Fruit fly (Drosophila melanogaster) whole organism, wandering third instar larva: ENCODE data around the gene CG13622.

Experiments
- Abd-B ChIP-seq: fragments of >200 bp; optimal IDR thresholded peaks from 2 replicates; lab custom pipeline; 2017; ENCODE audit warnings: missing biosample characterization, missing genetic modification characterization
- CG32264 ChIP-seq: fragments of 200-800 bp; sonication (Bioruptor generic); optimal IDR thresholded peaks from 2 replicates; lab custom pipeline; 2016; ENCODE audit warnings: missing biosample characterization, missing genetic modification characterization
- CG9705 ChIP-seq: fragments of 200-800 bp; sonication (Bioruptor generic); optimal IDR thresholded peaks from 2 replicates; lab custom pipeline; 2018; ENCODE audit warnings: missing biosample characterization, mild to moderate bottlenecking, missing genetic modification characterization
- CrebA ChIP-seq: fragments of 200-800 bp; sonication (Bioruptor generic); optimal IDR thresholded peaks from 2 replicates; lab custom pipeline; 2016; ENCODE audit warnings: missing biosample characterization, mild to moderate bottlenecking, missing genetic modification characterization, borderline replicate concordance
- Dfd ChIP-seq: fragments of >200 bp; optimal IDR thresholded peaks from 2 replicates; lab custom pipeline; 2017; ENCODE audit warnings: missing biosample characterization, missing genetic modification characterization
- Dif ChIP-seq: fragments of 200-275, 200-300 bp; sonication (Bioruptor generic); optimal IDR thresholded peaks from 2 replicates; lab custom pipeline; 2018; ENCODE audit warnings: missing biosample characterization, missing genetic modification characterization; ENCODE audit not compliant: partially characterized antibody
- GATAd ChIP-seq: sonication (Bioruptor generic); optimal IDR thresholded peaks from 2 replicates; lab custom pipeline; 2016; ENCODE audit warnings: missing biosample characterization, missing genetic modification characterization
- HLH106 ChIP-seq: fragments of 200-800 bp; optimal IDR thresholded peaks from 3 replicates; lab custom pipeline; 2019; ENCODE audit warnings: missing biosample characterization, mild to moderate bottlenecking, missing genetic modification characterization, moderate library complexity
- Hnf4 ChIP-seq: fragments of 200-800 bp; sonication (Bioruptor generic); optimal IDR thresholded peaks from 2 replicates; lab custom pipeline; 2016; ENCODE audit warnings: missing biosample characterization, mild to moderate bottlenecking, missing genetic modification characterization
- Hr78 ChIP-seq: fragments of >200 bp; optimal IDR thresholded peaks from 2 replicates; lab custom pipeline; 2017; ENCODE audit warnings: missing biosample characterization, missing genetic modification characterization
- Mio ChIP-seq: sonication (Bioruptor generic); optimal IDR thresholded peaks from 2 replicates; lab custom pipeline; 2016; ENCODE audit warnings: missing biosample characterization, missing genetic modification characterization
- Myc ChIP-seq: fragments of >200 bp; optimal IDR thresholded peaks from 2 replicates; lab custom pipeline; 2017
- N ChIP-seq: fragments of >200 bp; optimal IDR thresholded peaks from 2 replicates; lab custom pipeline; 2018; ENCODE audit warnings: missing biosample characterization, missing external identifiers, missing genetic modification characterization
- Rel ChIP-seq, 2 experiments: fragments of 200-800 bp; sonication (Bioruptor generic) in 1 of 2; optimal IDR thresholded peaks; 2 replicates in 1 of 2; 3 replicates in 1 of 2; lab custom pipeline; 2016 to 2019; ENCODE audit warnings: mild to moderate bottlenecking in 2 of 2, missing biosample characterization in 2 of 2, missing genetic modification characterization in 2 of 2, moderate library complexity in 1 of 2
- Sp1 ChIP-seq: fragments of 200-800 bp; sonication (Bioruptor generic); optimal IDR thresholded peaks from 3 replicates; lab custom pipeline; 2019; ENCODE audit warnings: missing biosample characterization, mild to moderate bottlenecking, missing genetic modification characterization, moderate library complexity
- Vsx2 ChIP-seq: fragments of 200-300, 225-300 bp; sonication (Bioruptor generic); optimal IDR thresholded peaks from 2 replicates; lab custom pipeline; 2018; ENCODE audit warnings: missing biosample characterization, missing genetic modification characterization; ENCODE audit not compliant: partially characterized antibody
- br ChIP-seq: fragments of 200-800 bp; sonication (Bioruptor generic); optimal IDR thresholded peaks from 2 replicates; lab custom pipeline; 2016; ENCODE audit warnings: missing biosample characterization, missing genetic modification characterization
- brk ChIP-seq: fragments of 200-800 bp; sonication (Bioruptor generic); optimal IDR thresholded peaks from 2 replicates; lab custom pipeline; 2016; ENCODE audit warnings: missing biosample characterization, mild to moderate bottlenecking, missing genetic modification characterization
- dl ChIP-seq, 2 experiments: fragments of 175-275, 200-275 bp in 1 of 2; fragments of 200-275 bp in 1 of 2; sonication (Bioruptor generic); optimal IDR thresholded peaks; lab custom pipeline; 2018; ENCODE audit warnings: mild to moderate bottlenecking in 2 of 2, missing biosample characterization in 2 of 2, missing genetic modification characterization in 2 of 2, moderate library complexity in 2 of 2; ENCODE audit not compliant: partially characterized antibody in 2 of 2, insufficient read depth in 1 of 2
- dsf ChIP-seq: sonication (Bioruptor generic); optimal IDR thresholded peaks from 2 replicates; lab custom pipeline; 2016; ENCODE audit warnings: missing biosample characterization, missing genetic modification characterization, borderline replicate concordance
- ey ChIP-seq: fragments of 200-800 bp; sonication (Bioruptor generic); optimal IDR thresholded peaks from 2 replicates; lab custom pipeline; 2016; ENCODE audit warnings: missing biosample characterization, missing genetic modification characterization
- foxo ChIP-seq, 2 experiments: fragments of 200-800 bp; sonication (Bioruptor generic); optimal IDR thresholded peaks; 2 replicates in 1 of 2; 3 replicates in 1 of 2; lab custom pipeline; 2016 to 2017; ENCODE audit warnings: missing biosample characterization in 2 of 2, missing genetic modification characterization in 2 of 2
- h ChIP-seq: fragments of 200-800 bp; sonication (Bioruptor generic); optimal IDR thresholded peaks from 3 replicates; lab custom pipeline; 2016; ENCODE audit warnings: missing biosample characterization, mild to moderate bottlenecking, missing genetic modification characterization
- jim ChIP-seq: fragments of 175-275, 200-325 bp; sonication (Bioruptor generic); optimal IDR thresholded peaks from 2 replicates; lab custom pipeline; 2016; ENCODE audit warnings: missing biosample characterization, mild to moderate bottlenecking, missing genetic modification characterization
- lola ChIP-seq: fragments of >200 bp; optimal IDR thresholded peaks from 2 replicates; lab custom pipeline; 2017; ENCODE audit warnings: missing biosample characterization, missing genetic modification characterization
- pan ChIP-seq: fragments of >200 bp; optimal IDR thresholded peaks from 2 replicates; lab custom pipeline; 2017
- psq ChIP-seq: fragments of 200-800 bp; sonication (Bioruptor generic); optimal IDR thresholded peaks from 3 replicates; lab custom pipeline; 2017; ENCODE audit warnings: missing biosample characterization, mild to moderate bottlenecking, missing genetic modification characterization, moderate library complexity
- sage ChIP-seq: fragments of 200-800 bp; sonication (Bioruptor generic); optimal IDR thresholded peaks from 2 replicates; lab custom pipeline; 2016; ENCODE audit warnings: missing biosample characterization, mild to moderate bottlenecking, missing genetic modification characterization
- sv ChIP-seq: fragments of 200-800 bp; sonication (Bioruptor generic); optimal IDR thresholded peaks from 3 replicates; lab custom pipeline; 2016; ENCODE audit warnings: missing biosample characterization, missing genetic modification characterization
- tai ChIP-seq: sonication (Bioruptor generic); optimal IDR thresholded peaks from 2 replicates; lab custom pipeline; 2016; ENCODE audit warnings: missing biosample characterization, missing genetic modification characterization
- usp ChIP-seq: fragments of >200 bp; optimal IDR thresholded peaks from 2 replicates; lab custom pipeline; 2017; ENCODE audit warnings: missing biosample characterization, missing genetic modification characterization
- woc ChIP-seq: sonication (Bioruptor generic); optimal IDR thresholded peaks from 2 replicates; lab custom pipeline; 2016; ENCODE audit warnings: missing biosample characterization, mild to moderate bottlenecking, missing genetic modification characterization

The CG13622 gene

DNA sequence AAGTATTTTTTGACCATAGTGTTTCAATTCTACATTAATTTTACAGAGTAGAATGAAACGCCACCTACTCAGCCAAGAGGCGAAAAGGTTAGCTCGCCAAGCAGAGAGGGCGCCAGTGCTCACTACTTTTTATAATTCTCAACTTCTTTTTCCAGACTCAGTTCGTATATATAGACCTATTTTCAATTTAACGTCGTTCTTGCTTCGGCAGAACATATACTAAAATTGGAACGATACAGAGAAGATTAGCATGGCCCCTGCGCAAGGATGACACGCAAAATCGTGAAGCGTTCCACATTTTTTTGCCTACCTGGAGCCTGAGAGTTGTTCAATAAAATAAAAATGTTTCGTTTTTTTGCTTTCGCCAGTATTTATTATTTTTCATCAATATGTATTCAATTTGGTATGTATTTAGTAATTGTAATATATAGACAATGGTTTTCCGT lies 33.6 kb upstream of the CG13622 start (continued):
- TF ChIP-seq Vsx2 (GFP tag; lab: Kevin White, UChicago) (peak; percentile 3), brk (GFP tag; lab: Kevin White, UChicago) (peak; percentile 54), tai (GFP tag; lab: Kevin White, UChicago) (peak; percentile 24), lola (GFP tag; lab: Kevin White, UChicago) (no peak)
- TF ChIP-seq, all 38 proteins: peak for 16

DNA sequence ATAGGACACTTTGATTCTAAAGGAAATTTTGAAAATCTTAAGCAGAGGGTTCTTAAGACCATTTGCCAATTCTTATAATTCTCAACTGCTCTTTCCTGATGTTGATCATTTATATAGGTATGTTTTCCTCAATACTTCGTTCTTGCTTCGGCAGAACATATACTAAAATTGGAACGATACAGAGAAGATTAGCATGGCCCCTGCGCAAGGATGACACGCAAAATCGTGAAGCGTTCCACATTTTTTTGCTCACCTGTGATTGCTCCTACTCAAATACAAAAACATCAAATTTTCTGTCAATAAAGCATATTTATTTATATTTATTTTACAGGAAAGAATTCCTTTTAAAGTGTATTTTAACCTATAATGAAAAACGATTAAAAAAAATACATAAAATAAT lies 33.1 kb upstream of the CG13622 start:
- TF ChIP-seq Vsx2 (GFP tag; lab: Kevin White, UChicago), result no peak
- TF ChIP-seq N, result no peak
- TF ChIP-seq pan (lab: Kevin White, UChicago), result no peak
- no peak for TF ChIP-seq Dfd
- TF ChIP-seq Mio (GFP tag; lab: Kevin White, UChicago), result no peak
- TF ChIP-seq CG32264 (GFP tag; lab: Kevin White, UChicago), result no peak
- TF ChIP-seq dl (GFP tag; optimal IDR thresholded peaks at IDR 0.05; lab: Kevin White, UChicago; ENCODE audit: insufficient read depth in 1 of 2, partially characterized antibody in 2 of 2), result no peak
- no peak for TF ChIP-seq br (GFP tag; lab: Kevin White, UChicago)
- no peak for TF ChIP-seq HLH106 (tag; lab: Kevin White, UChicago)
- TF ChIP-seq sage (GFP tag; lab: Kevin White, UChicago), result no peak
- TF ChIP-seq, all 38 proteins: peak for 0

DNA sequence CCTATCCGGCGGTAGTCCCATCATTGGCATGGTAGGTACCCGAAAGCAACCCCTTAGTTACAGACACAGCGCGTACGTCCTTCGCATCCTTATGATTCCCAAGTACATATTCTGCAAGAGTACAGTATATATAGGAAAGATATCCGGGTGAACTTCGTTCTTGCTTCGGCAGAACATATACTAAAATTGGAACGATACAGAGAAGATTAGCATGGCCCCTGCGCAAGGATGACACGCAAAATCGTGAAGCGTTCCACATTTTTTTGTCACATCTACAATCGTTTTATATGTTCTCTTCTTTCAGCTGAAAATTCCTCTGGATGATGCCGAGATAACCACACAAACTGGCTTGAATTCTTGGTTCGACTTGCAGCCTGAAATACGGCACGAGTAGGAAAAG lies 32.5 kb upstream of the CG13622 start:
- TF ChIP-seq ey (GFP tag; lab: Kevin White, UChicago), result no peak
- TF ChIP-seq Hnf4 (GFP tag; lab: Kevin White, UChicago), result no peak
- TF ChIP-seq sage (GFP tag; lab: Kevin White, UChicago), result no peak
- TF ChIP-seq Myc (lab: Kevin White, UChicago), result no peak
- TF ChIP-seq CG32264 (GFP tag; lab: Kevin White, UChicago), result no peak

DNA sequence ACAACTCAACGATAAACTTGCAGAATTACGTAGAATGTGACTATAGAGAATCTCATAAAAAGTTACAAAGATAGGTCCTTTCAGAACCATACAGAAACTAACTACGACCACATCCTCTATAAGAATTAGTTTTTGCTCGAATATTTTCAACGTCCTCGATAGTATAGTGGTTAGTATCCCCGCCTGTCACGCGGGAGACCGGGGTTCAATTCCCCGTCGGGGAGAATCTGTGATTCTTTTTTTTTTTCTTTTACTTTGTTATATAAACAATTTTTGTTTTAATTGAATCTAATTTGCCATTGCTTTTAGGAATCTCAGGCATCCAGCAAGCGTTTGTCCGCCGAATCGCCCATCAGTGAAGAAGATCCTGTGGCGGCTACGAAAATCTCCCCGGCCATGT lies 31.7 kb upstream of the CG13622 start:
- TF ChIP-seq h (GFP tag; lab: Kevin White, UChicago) (no peak), woc (GFP tag; lab: Kevin White, UChicago) (no peak), GATAd (GFP tag; lab: Kevin White, UChicago) (no peak), Rel (GFP tag; optimal IDR thresholded peaks at IDR 0.05; lab: Kevin White, UChicago) (no peak), Rel (tag; optimal IDR thresholded peaks at IDR 0.05; lab: Kevin White, UChicago) (no peak), foxo (GFP tag; optimal IDR thresholded peaks at IDR 0.05; lab: Kevin White, UChicago) (no peak), Dfd (no peak)

DNA sequence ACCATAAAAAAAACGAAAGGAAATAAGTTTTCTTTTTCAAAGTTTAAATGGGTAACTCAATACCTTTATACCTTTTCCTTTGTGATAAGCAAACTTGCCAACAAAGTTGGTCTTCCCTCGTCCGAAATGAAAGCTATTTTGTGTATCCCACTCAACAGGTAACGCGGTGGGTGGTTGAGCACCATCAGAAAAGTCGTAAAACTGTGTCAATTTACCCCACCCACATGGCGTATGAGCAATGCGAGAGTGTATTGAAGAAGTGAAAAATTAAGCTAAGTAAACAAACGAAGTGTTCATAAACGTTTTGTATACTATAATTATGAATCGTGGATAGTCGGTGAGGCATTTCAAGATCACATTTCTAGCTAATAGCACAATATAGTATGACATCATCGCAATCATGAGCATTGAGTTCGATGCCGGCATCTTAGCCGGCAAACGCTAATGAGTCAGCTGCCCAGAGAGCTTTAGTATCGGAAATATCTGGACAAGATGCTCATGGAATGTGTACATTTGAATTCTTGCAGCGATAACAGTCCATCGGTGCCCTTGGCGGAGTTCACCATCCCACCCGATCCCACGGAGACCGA lies 27.4 kb upstream of the CG13622 start:
- TF ChIP-seq psq, result no peak
- no peak for TF ChIP-seq CG32264 (GFP tag; lab: Kevin White, UChicago)

DNA sequence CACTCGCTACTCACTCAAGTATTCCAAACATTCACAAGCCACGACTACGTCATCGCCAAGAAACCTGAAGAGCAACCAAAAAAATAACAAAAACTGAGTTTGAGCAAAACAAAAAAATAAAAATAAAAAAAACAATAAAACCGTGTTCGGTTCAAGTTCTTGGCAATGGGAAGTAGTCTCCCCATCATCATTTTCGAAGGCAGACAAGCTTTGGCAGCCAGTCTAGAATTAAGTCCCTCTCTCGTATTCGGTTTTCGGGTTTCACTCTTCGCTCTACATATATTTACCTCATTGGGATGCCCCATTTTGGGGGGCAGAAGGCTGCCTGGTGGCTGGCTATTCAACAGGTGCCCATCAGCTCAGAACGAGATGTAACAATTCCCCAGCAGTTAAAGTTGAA lies 26.4 kb upstream of the CG13622 start:
- TF ChIP-seq dsf (no peak), CrebA (GFP tag; lab: Kevin White, UChicago) (peak; percentile 75), foxo (GFP tag; optimal IDR thresholded peaks at IDR 0.05; lab: Kevin White, UChicago) (peak in 1 of 2 experiments; percentile 3), Rel (GFP tag; optimal IDR thresholded peaks at IDR 0.05; lab: Kevin White, UChicago) (no peak), Rel (tag; optimal IDR thresholded peaks at IDR 0.05; lab: Kevin White, UChicago) (peak; percentile 50), HLH106 (tag; lab: Kevin White, UChicago) (no peak), Sp1 (GFP tag; lab: Kevin White, UChicago) (peak; percentile 72), jim (GFP tag; lab: Kevin White, UChicago) (peak; percentile 13)

DNA sequence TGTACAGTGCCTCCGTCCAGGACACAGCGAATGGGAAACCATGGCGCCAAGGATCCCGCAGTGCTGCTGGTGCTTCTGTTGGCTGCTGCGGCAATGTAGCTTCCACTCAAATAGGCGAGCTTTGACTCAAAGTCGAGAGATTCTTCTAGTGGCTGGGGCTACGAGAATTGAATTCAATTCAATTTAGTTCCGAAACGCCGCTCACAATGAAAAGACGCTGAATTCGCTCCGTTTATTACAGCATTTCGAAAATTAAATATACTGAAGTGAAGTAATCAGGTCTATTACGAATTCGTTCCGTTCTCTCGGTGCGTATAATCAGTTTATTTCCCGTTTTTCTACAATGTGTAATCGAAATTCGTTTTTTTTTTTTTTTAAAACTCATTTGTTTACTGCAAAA lies 25.4 kb upstream of the CG13622 start:
- no peak for TF ChIP-seq HLH106 (tag; lab: Kevin White, UChicago)
- no peak for TF ChIP-seq psq
- TF ChIP-seq pan (lab: Kevin White, UChicago), result no peak
- no peak for TF ChIP-seq sv (GFP tag; lab: Kevin White, UChicago)
- TF ChIP-seq Abd-B, result no peak
- no peak for TF ChIP-seq usp
- no peak for TF ChIP-seq Hr78 (GFP tag; lab: Kevin White, UChicago)
- TF ChIP-seq Dif (GFP tag; lab: Kevin White, UChicago), result no peak
- TF ChIP-seq woc (GFP tag; lab: Kevin White, UChicago), result no peak
- no peak for TF ChIP-seq CG9705
- no peak for TF ChIP-seq sage (GFP tag; lab: Kevin White, UChicago)
